Worm (Caenorhabditis elegans) whole organism, L1 larva: ENCODE data around the gene R05D3.8.

Source experiments
- dsc-1 ChIP-seq: sonication (generic microtip); optimal IDR thresholded peaks from 2 replicates; lab custom pipeline; 2016; ENCODE audit warnings: mild to moderate bottlenecking, missing genetic modification characterization, missing compliant biosample characterization
- elt-2 ChIP-seq: sonication (generic microtip); optimal IDR thresholded peaks from 2 replicates; lab custom pipeline; 2016; ENCODE audit warnings: missing genetic modification characterization, mild to moderate bottlenecking, inconsistent platforms, missing compliant biosample characterization, missing genetic modification reagents
- fos-1 ChIP-seq: fragments of 150-350 bp; optimal IDR thresholded peaks from 2 replicates; lab custom pipeline; 2014; ENCODE audit warnings: missing biosample characterization, missing genetic modification characterization
- jun-1 ChIP-seq: fragments of 150-350 bp; optimal IDR thresholded peaks from 2 replicates; lab custom pipeline; 2014; ENCODE audit warnings: missing biosample characterization, missing genetic modification reagents, missing genetic modification characterization
- nhr-11 ChIP-seq: fragments of 150-350 bp; optimal IDR thresholded peaks from 2 replicates; lab custom pipeline; 2014; ENCODE audit warnings: missing biosample characterization, missing genetic modification characterization
- nhr-77 ChIP-seq: fragments of 150-350 bp; optimal IDR thresholded peaks from 2 replicates; lab custom pipeline; 2014; ENCODE audit warnings: missing biosample characterization, missing genetic modification characterization
- nhr-84 ChIP-seq: sonication (generic microtip); optimal IDR thresholded peaks from 2 replicates; lab custom pipeline; 2017; ENCODE audit warnings: missing biosample characterization, missing genetic modification characterization
- pqm-1 ChIP-seq: sonication (generic microtip); optimal IDR thresholded peaks from 3 replicates; lab custom pipeline; 2017; ENCODE audit warnings: missing biosample characterization, missing genetic modification characterization
- unc-62 ChIP-seq: fragments of 150-350 bp; optimal IDR thresholded peaks from 2 replicates; lab custom pipeline; 2014; ENCODE audit warnings: missing biosample characterization, missing genetic modification reagents, missing genetic modification characterization
- ztf-4 ChIP-seq: fragments of 150-350 bp; optimal IDR thresholded peaks from 2 replicates; lab custom pipeline; 2014; ENCODE audit warnings: missing biosample characterization, missing genetic modification characterization

ce11 chrIII:8310239-8311057 lies 47.7 kb downstream of the R05D3.8 start, which contains the start of gene F10E9.3:
- no peak for TF ChIP-seq jun-1
- no peak for TF ChIP-seq nhr-11 (tag; lab: Kevin White, UChicago)
- TF ChIP-seq ztf-4: no peak
- no peak for TF ChIP-seq elt-2 (tag; lab: Kevin White, UChicago)
- no peak for TF ChIP-seq nhr-77 (tag; lab: Kevin White, UChicago)
- no peak for TF ChIP-seq dsc-1 (tag; lab: Kevin White, UChicago)
- no peak for TF ChIP-seq unc-62
- no peak for TF ChIP-seq nhr-84 (tag; lab: Kevin White, UChicago)
- no peak for TF ChIP-seq pqm-1
- TF ChIP-seq fos-1 (tag; lab: Kevin White, UChicago): no peak
